Fruit fly (Drosophila melanogaster) whole organism, wandering third instar larva: ENCODE measurements around the gene Rpn5.

Experiments used
- CG32264 ChIP-seq: fragments of 200-800 bp; sonication (Bioruptor generic); optimal IDR thresholded peaks from 2 replicates; lab custom pipeline; 2016; ENCODE audit warnings: missing biosample characterization, missing genetic modification characterization
- Dfd ChIP-seq: fragments of >200 bp; optimal IDR thresholded peaks from 2 replicates; lab custom pipeline; 2017; ENCODE audit warnings: missing biosample characterization, missing genetic modification characterization
- Dif ChIP-seq: fragments of 200-275, 200-300 bp; sonication (Bioruptor generic); optimal IDR thresholded peaks from 2 replicates; lab custom pipeline; 2018; ENCODE audit warnings: missing biosample characterization, missing genetic modification characterization; ENCODE audit not compliant: partially characterized antibody
- GATAd ChIP-seq: sonication (Bioruptor generic); optimal IDR thresholded peaks from 2 replicates; lab custom pipeline; 2016; ENCODE audit warnings: missing biosample characterization, missing genetic modification characterization
- Hr78 ChIP-seq: fragments of >200 bp; optimal IDR thresholded peaks from 2 replicates; lab custom pipeline; 2017; ENCODE audit warnings: missing biosample characterization, missing genetic modification characterization
- OdsH ChIP-seq: fragments of 200-800 bp; sonication (Bioruptor generic); optimal IDR thresholded peaks from 2 replicates; lab custom pipeline; 2016; ENCODE audit warnings: missing biosample characterization, mild to moderate bottlenecking, missing genetic modification characterization
- h ChIP-seq: fragments of 200-800 bp; sonication (Bioruptor generic); optimal IDR thresholded peaks from 3 replicates; lab custom pipeline; 2016; ENCODE audit warnings: missing biosample characterization, mild to moderate bottlenecking, missing genetic modification characterization
- pan ChIP-seq: fragments of >200 bp; optimal IDR thresholded peaks from 2 replicates; lab custom pipeline; 2017
- psq ChIP-seq: fragments of 200-800 bp; sonication (Bioruptor generic); optimal IDR thresholded peaks from 3 replicates; lab custom pipeline; 2017; ENCODE audit warnings: missing biosample characterization, mild to moderate bottlenecking, missing genetic modification characterization, moderate library complexity
- rgr ChIP-seq: fragments of 200-800 bp; sonication (Bioruptor generic); optimal IDR thresholded peaks from 3 replicates; lab custom pipeline; 2016; ENCODE audit warnings: missing biosample characterization, mild to moderate bottlenecking, missing genetic modification characterization
- sage ChIP-seq: fragments of 200-800 bp; sonication (Bioruptor generic); optimal IDR thresholded peaks from 2 replicates; lab custom pipeline; 2016; ENCODE audit warnings: missing biosample characterization, mild to moderate bottlenecking, missing genetic modification characterization
- usp ChIP-seq: fragments of >200 bp; optimal IDR thresholded peaks from 2 replicates; lab custom pipeline; 2017; ENCODE audit warnings: missing biosample characterization, missing genetic modification characterization

dm6 chr3R:5780976-5781375, 8.3 kb upstream of the Rpn5 start, which contains the start of gene CG2082:
- TF ChIP-seq GATAd (no peak), Hr78 (no peak), CG32264 (GFP tag; lab: Kevin White, UChicago) (no peak), pan (no peak), h (GFP tag; lab: Kevin White, UChicago) (no peak), OdsH (GFP tag; lab: Kevin White, UChicago) (no peak), psq (GFP tag; lab: Kevin White, UChicago) (no peak), rgr (GFP tag; lab: Kevin White, UChicago) (no peak), usp (GFP tag; lab: Kevin White, UChicago) (no peak), Dif (no peak), sage (GFP tag; lab: Kevin White, UChicago) (no peak), Dfd (GFP tag; lab: Kevin White, UChicago) (no peak)
